Fruit fly (Drosophila melanogaster): ENCODE results near the gene CG15820.

CG15820 gene

DNA sequence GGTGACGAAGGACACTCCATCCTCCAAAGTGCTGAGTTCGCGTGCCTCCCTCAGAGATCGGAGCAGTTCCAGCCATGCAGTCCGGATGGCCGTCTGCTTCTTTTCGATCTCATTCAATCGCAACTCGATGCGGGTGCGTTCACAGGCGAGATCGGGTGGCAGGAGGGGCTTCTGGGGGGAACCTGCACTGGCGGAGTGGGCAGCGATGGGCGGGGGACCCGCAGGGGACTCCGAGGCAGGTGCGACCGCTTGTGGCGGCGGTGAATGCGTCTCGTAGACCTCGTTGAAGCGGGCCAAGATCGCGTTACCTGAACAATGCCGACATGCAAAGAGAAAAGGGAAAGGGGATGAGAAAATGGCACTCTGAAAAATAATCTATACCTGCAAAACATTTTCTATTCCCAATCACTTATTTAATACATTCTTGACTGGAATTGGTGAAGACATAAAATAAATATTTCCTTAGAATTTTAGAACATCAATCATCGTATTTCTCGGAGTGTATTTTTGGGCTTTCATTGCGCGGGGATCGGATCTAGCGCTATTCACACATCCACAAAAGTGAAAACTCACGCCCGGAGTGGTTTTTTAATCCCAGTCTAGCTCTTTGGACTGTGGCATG is 15.3 kb downstream of the CG15820 start (continued):
- TF ChIP-seq ac (GFP tag; optimal IDR thresholded peaks at IDR 0.05), result no peak
- no peak for TF ChIP-seq CG3838 (GFP tag; optimal IDR thresholded peaks at IDR 0.05)
- TF ChIP-seq so (GFP tag; IDR thresholded peaks at IDR 0.05), result no peak
- TF ChIP-seq salm (tag; optimal IDR thresholded peaks at IDR 0.05), result no peak
- TF ChIP-seq nerfin-2 (GFP tag; IDR thresholded peaks at IDR 0.05; ENCODE audit: partially characterized antibody), result no peak
- TF ChIP-seq h (optimal IDR thresholded peaks at IDR 0.05), result no peak
- TF ChIP-seq maf-S (GFP tag; optimal IDR thresholded peaks at IDR 0.05), result no peak
- peak; percentile 56 for TF ChIP-seq trem (tag; optimal IDR thresholded peaks at IDR 0.05)
- TF ChIP-seq CG4404 (GFP tag; IDR thresholded peaks at IDR 0.05), result 0 out of 2 replicates have a peak, but pooled peaks have one; percentile 19
- no peak for TF ChIP-seq CG10543 (GFP tag; optimal IDR thresholded peaks at IDR 0.05)
- peak; percentile 62 for TF ChIP-seq CG12391 (tag; optimal IDR thresholded peaks at IDR 0.05)
- TF ChIP-seq bigmax (GFP tag; optimal IDR thresholded peaks at IDR 0.05), result no peak
- no peak for TF ChIP-seq gro (GFP tag; optimal IDR thresholded peaks at IDR 0.05)
- no peak for TF ChIP-seq Lpt (GFP tag; optimal IDR thresholded peaks at IDR 0.05)
- no peak for TF ChIP-seq trh (GFP tag; optimal IDR thresholded peaks at IDR 0.05)
- peak; percentile 32; the same call in 1 of the 2 replicates for TF ChIP-seq CG32772 (GFP tag; IDR thresholded peaks at IDR 0.05)
- 0 out of 2 replicates have a peak, but pooled peaks have one; percentile 16 for TF ChIP-seq stc (GFP tag; IDR thresholded peaks at IDR 0.05)
- peak; percentile 45 for TF ChIP-seq CG1529 (GFP tag; optimal IDR thresholded peaks at IDR 0.05)
- no peak for TF ChIP-seq Lim3 (GFP tag; IDR thresholded peaks at IDR 0.05)
- no peak for TF ChIP-seq CG12236 (GFP tag; optimal IDR thresholded peaks at IDR 0.05)
- no peak for TF ChIP-seq CG12071 (GFP tag; optimal IDR thresholded peaks at IDR 0.05)
- no peak for TF ChIP-seq MTF-1 (GFP tag; optimal IDR thresholded peaks at IDR 0.05; ENCODE audit: borderline replicate concordance)
- TF ChIP-seq CG4820 (GFP tag; optimal IDR thresholded peaks at IDR 0.05), result peak; percentile 42
- no peak for TF ChIP-seq yki (optimal IDR thresholded peaks at IDR 0.05)
- no peak for TF ChIP-seq CG15073 (GFP tag; optimal IDR thresholded peaks at IDR 0.05)
- TF ChIP-seq slp2 (GFP tag; optimal IDR thresholded peaks at IDR 0.05), result no peak
- TF ChIP-seq CG12769 (tag; optimal IDR thresholded peaks at IDR 0.05), result no peak
- no peak for TF ChIP-seq Hr39 (optimal IDR thresholded peaks at IDR 0.05)
- no peak for TF ChIP-seq B-H1 (GFP tag; IDR thresholded peaks at IDR 0.05)
- no peak for TF ChIP-seq pros (GFP tag; optimal IDR thresholded peaks at IDR 0.05)
- peak; percentile 42 for TF ChIP-seq CG12219 (GFP tag; optimal IDR thresholded peaks at IDR 0.05)
- TF ChIP-seq dm (GFP tag; optimal IDR thresholded peaks at IDR 0.05), result no peak
- TF ChIP-seq ase (GFP tag; IDR thresholded peaks at IDR 0.05), result peak; percentile 32; the same call in 1 of the 3 replicates
- peak; percentile 57 for TF ChIP-seq CG4424 (GFP tag; optimal IDR thresholded peaks at IDR 0.05)
- TF ChIP-seq Sry-δ (GFP tag; optimal IDR thresholded peaks at IDR 0.05), result no peak
- TF ChIP-seq sr (GFP tag; IDR thresholded peaks at IDR 0.05), result no peak
- peak; percentile 53 for TF ChIP-seq CG10267 (tag; optimal IDR thresholded peaks at IDR 0.05)
- no peak for TF ChIP-seq Taf1 (GFP tag; IDR thresholded peaks at IDR 0.05)
- TF ChIP-seq repo (GFP tag; optimal IDR thresholded peaks at IDR 0.05), result no peak
- peak; percentile 69 for TF ChIP-seq CG11504 (tag; optimal IDR thresholded peaks at IDR 0.05)
- TF ChIP-seq crp (GFP tag; optimal IDR thresholded peaks at IDR 0.05), result no peak
- TF ChIP-seq NK7.1 (GFP tag; optimal IDR thresholded peaks at IDR 0.05), result no peak
- TF ChIP-seq H2.0 (GFP tag; IDR thresholded peaks at IDR 0.05), result no peak
- TF ChIP-seq tup (GFP tag; optimal IDR thresholded peaks at IDR 0.05), result no peak
- TF ChIP-seq CG16863 (GFP tag; optimal IDR thresholded peaks at IDR 0.05), result peak; percentile 19
- no peak for TF ChIP-seq CG43689 (GFP tag; IDR thresholded peaks at IDR 0.05)
- TF ChIP-seq CG7839 (tag; optimal IDR thresholded peaks at IDR 0.05), result peak; percentile 66
- TF ChIP-seq knrl (GFP tag; IDR thresholded peaks at IDR 0.05; ENCODE audit: partially characterized antibody), result no peak
- no peak for TF ChIP-seq corto (GFP tag; optimal IDR thresholded peaks at IDR 0.05)
- TF ChIP-seq zfh1 (GFP tag; IDR thresholded peaks at IDR 0.05), result peak; percentile 72
- TF ChIP-seq sd (tag; optimal IDR thresholded peaks at IDR 0.05), result no peak
- TF ChIP-seq Nf-YB (GFP tag; optimal IDR thresholded peaks at IDR 0.05), result no peak

Measured in whole organism, embryonic.